Worm (Caenorhabditis elegans): Measurements from ENCODE around the gene metl-5.

Gene metl-5

ce11 chrIII:4796039-4796438 lies 6.8 kb upstream of the metl-5 start (continued):
- TF ChIP-seq tbp1 (GFP tag; optimal IDR thresholded peaks at IDR 0.05), result peak; percentile 48
- peak; percentile 59 for TF ChIP-seq K12H6.12 (tag; optimal IDR thresholded peaks at IDR 0.05)
- TF ChIP-seq lin-40 (tag; optimal IDR thresholded peaks at IDR 0.05), result peak; percentile 23
- no peak for TF ChIP-seq Y67H2A.10 (GFP tag; conservative IDR thresholded peaks at IDR 0.05)

ce11 chrIII:4796536-4796935 lies 6.3 kb upstream of the metl-5 start, which contains the start of gene tag-325:
Gene tag-325, plus strand, starts transcription at chrIII:4796836.
- TF ChIP-seq cebp-1 (GFP tag; IDR thresholded peaks at IDR 0.05), result no peak
- TF ChIP-seq cebp-1 (tag; optimal IDR thresholded peaks at IDR 0.05), result peak; percentile 60
- no peak for TF ChIP-seq dpl-1 (GFP tag; optimal IDR thresholded peaks at IDR 0.05)

ce11 chrIII:4806345-4806744 lies 3.5 kb downstream of the metl-5 start:
- TF ChIP-seq ceh-27 (GFP tag; optimal IDR thresholded peaks at IDR 0.05), result no peak
- no peak for TF ChIP-seq hlh-26 (GFP tag; conservative IDR thresholded peaks at IDR 0.05)
- TF ChIP-seq ztf-18 (tag; optimal IDR thresholded peaks at IDR 0.05), result no peak
- no peak for TF ChIP-seq Y53F4B.3 (GFP tag; IDR thresholded peaks at IDR 0.05)
- no peak for TF ChIP-seq nhr-90 (tag; optimal IDR thresholded peaks at IDR 0.05)
- no peak for TF ChIP-seq F33H1.4 (GFP tag; IDR thresholded peaks at IDR 0.05)
- TF ChIP-seq dpl-1 (GFP tag; optimal IDR thresholded peaks at IDR 0.05), result no peak
- no peak for TF ChIP-seq K12H6.12 (tag; optimal IDR thresholded peaks at IDR 0.05)
- TF ChIP-seq snpc-4 (GFP tag; optimal IDR thresholded peaks at IDR 0.05), result no peak
- no peak for TF ChIP-seq snpc-4 (tag; optimal IDR thresholded peaks at IDR 0.05)
- TF ChIP-seq xnd-1 (tag; optimal IDR thresholded peaks at IDR 0.05), result no peak
- no peak for TF ChIP-seq F22D6.2 (tag; optimal IDR thresholded peaks at IDR 0.05)
- TF ChIP-seq B0019.2 (GFP tag; conservative IDR thresholded peaks at IDR 0.05), result no peak
- TF ChIP-seq F39B2.1 (GFP tag; IDR thresholded peaks at IDR 0.05), result no peak
- TF ChIP-seq lsl-1 (GFP tag; optimal IDR thresholded peaks at IDR 0.05), result no peak
- TF ChIP-seq nfyb-1 (GFP tag; IDR thresholded peaks at IDR 0.05), result no peak
- no peak for TF ChIP-seq ztf-26 (tag; optimal IDR thresholded peaks at IDR 0.05)

- TF ChIP-seq lag-1 (GFP tag; IDR thresholded peaks at IDR 0.05), result no peak
- peak; percentile 47; the same call in 1 of the 2 replicates for TF ChIP-seq madf-6 (GFP tag; IDR thresholded peaks at IDR 0.05)
- TF ChIP-seq T26A5.8 (tag; optimal IDR thresholded peaks at IDR 0.05), result no peak
- no peak for TF ChIP-seq snpc-4 (GFP tag; optimal IDR thresholded peaks at IDR 0.05)
- no peak for TF ChIP-seq snpc-4 (tag; optimal IDR thresholded peaks at IDR 0.05)
- TF ChIP-seq B0336.3 (GFP tag; IDR thresholded peaks at IDR 0.05), result no peak
- no peak for TF ChIP-seq F10E7.11 (tag; optimal IDR thresholded peaks at IDR 0.05)
- no peak for TF ChIP-seq Y67H2A.10 (GFP tag; conservative IDR thresholded peaks at IDR 0.05)
- TF ChIP-seq snpc-3.4 (tag; optimal IDR thresholded peaks at IDR 0.05), result peak; percentile 26
- TF ChIP-seq zim-3 (tag; optimal IDR thresholded peaks at IDR 0.05), result no peak
- peak; percentile 31; the same call in 1 of the 2 replicates for TF ChIP-seq ekl-4 (GFP tag; IDR thresholded peaks at IDR 0.05)
- no peak for TF ChIP-seq nfya-1 (tag; optimal IDR thresholded peaks at IDR 0.05; ENCODE audit: borderline replicate concordance, insufficient read depth)
- TF ChIP-seq madf-3 (GFP tag; IDR thresholded peaks at IDR 0.05), result 0 out of 2 replicates have a peak, but pooled peaks have one; percentile 42
- TF ChIP-seq F55B11.4 (tag; optimal IDR thresholded peaks at IDR 0.05; ENCODE audit: borderline replicate concordance, insufficient read depth), result no peak
- no peak for TF ChIP-seq gei-17 (GFP tag; optimal IDR thresholded peaks at IDR 0.05)
- no peak for TF ChIP-seq let-607 (tag; optimal IDR thresholded peaks at IDR 0.05)
- TF ChIP-seq unc-62 (GFP tag; optimal IDR thresholded peaks at IDR 0.05), result no peak
- TF ChIP-seq lsl-1 (GFP tag; optimal IDR thresholded peaks at IDR 0.05), result no peak
- TF ChIP-seq egl-44 (GFP tag; IDR thresholded peaks at IDR 0.05), result no peak
- TF ChIP-seq tbp1 (GFP tag; optimal IDR thresholded peaks at IDR 0.05), result no peak
- no peak for TF ChIP-seq madf-10 (tag; optimal IDR thresholded peaks at IDR 0.05)
- TF ChIP-seq nhr-179 (tag; optimal IDR thresholded peaks at IDR 0.05), result no peak
- TF ChIP-seq snpc-1.1 (tag; optimal IDR thresholded peaks at IDR 0.05; ENCODE audit: insufficient read depth), result no peak
- no peak for TF ChIP-seq hlh-12 (tag; optimal IDR thresholded peaks at IDR 0.05)
- TF ChIP-seq ztf-22 (GFP tag; optimal IDR thresholded peaks at IDR 0.05), result no peak
- peak; percentile 28 for TF ChIP-seq attf-5 (GFP tag; optimal IDR thresholded peaks at IDR 0.05)
- no peak for TF ChIP-seq aptf-3 (GFP tag; IDR thresholded peaks at IDR 0.05)
Measured at ce11 chrIII:4808089-4808488, 5.3 kb downstream of the metl-5 start.
